Fruit fly (Drosophila melanogaster) whole organism, wandering third instar larva: ENCODE data around the gene Osi8.

Source experiments
- Abd-B ChIP-seq: fragments of >200 bp; optimal IDR thresholded peaks from 2 replicates; lab custom pipeline; 2017; ENCODE audit warnings: missing biosample characterization, missing genetic modification characterization
- CG32264 ChIP-seq: fragments of 200-800 bp; sonication (Bioruptor generic); optimal IDR thresholded peaks from 2 replicates; lab custom pipeline; 2016; ENCODE audit warnings: missing biosample characterization, missing genetic modification characterization
- CrebA ChIP-seq: fragments of 200-800 bp; sonication (Bioruptor generic); optimal IDR thresholded peaks from 2 replicates; lab custom pipeline; 2016; ENCODE audit warnings: missing biosample characterization, mild to moderate bottlenecking, missing genetic modification characterization, borderline replicate concordance
- Dfd ChIP-seq: fragments of >200 bp; optimal IDR thresholded peaks from 2 replicates; lab custom pipeline; 2017; ENCODE audit warnings: missing biosample characterization, missing genetic modification characterization
- GATAd ChIP-seq: sonication (Bioruptor generic); optimal IDR thresholded peaks from 2 replicates; lab custom pipeline; 2016; ENCODE audit warnings: missing biosample characterization, missing genetic modification characterization
- HLH106 ChIP-seq: fragments of 200-800 bp; optimal IDR thresholded peaks from 3 replicates; lab custom pipeline; 2019; ENCODE audit warnings: missing biosample characterization, mild to moderate bottlenecking, missing genetic modification characterization, moderate library complexity
- Hnf4 ChIP-seq: fragments of 200-800 bp; sonication (Bioruptor generic); optimal IDR thresholded peaks from 2 replicates; lab custom pipeline; 2016; ENCODE audit warnings: missing biosample characterization, mild to moderate bottlenecking, missing genetic modification characterization
- Hr78 ChIP-seq: fragments of >200 bp; optimal IDR thresholded peaks from 2 replicates; lab custom pipeline; 2017; ENCODE audit warnings: missing biosample characterization, missing genetic modification characterization
- Hr83 ChIP-seq: fragments of 200-300 bp; sonication (Bioruptor generic); optimal IDR thresholded peaks from 2 replicates; lab custom pipeline; 2016; ENCODE audit warnings: missing biosample characterization, mild to moderate bottlenecking, missing genetic modification characterization, moderate library complexity; ENCODE audit not compliant: poor library complexity, severe bottlenecking
- Mio ChIP-seq: sonication (Bioruptor generic); optimal IDR thresholded peaks from 2 replicates; lab custom pipeline; 2016; ENCODE audit warnings: missing biosample characterization, missing genetic modification characterization
- Rel ChIP-seq, 2 experiments: fragments of 200-800 bp; sonication (Bioruptor generic) in 1 of 2; optimal IDR thresholded peaks; 2 replicates in 1 of 2; 3 replicates in 1 of 2; lab custom pipeline; 2016 to 2019; ENCODE audit warnings: mild to moderate bottlenecking in 2 of 2, missing biosample characterization in 2 of 2, missing genetic modification characterization in 2 of 2, moderate library complexity in 1 of 2
- Sp1 ChIP-seq: fragments of 200-800 bp; sonication (Bioruptor generic); optimal IDR thresholded peaks from 3 replicates; lab custom pipeline; 2019; ENCODE audit warnings: missing biosample characterization, mild to moderate bottlenecking, missing genetic modification characterization, moderate library complexity
- brk ChIP-seq: fragments of 200-800 bp; sonication (Bioruptor generic); optimal IDR thresholded peaks from 2 replicates; lab custom pipeline; 2016; ENCODE audit warnings: missing biosample characterization, mild to moderate bottlenecking, missing genetic modification characterization
- dl ChIP-seq, 2 experiments: fragments of 175-275, 200-275 bp in 1 of 2; fragments of 200-275 bp in 1 of 2; sonication (Bioruptor generic); optimal IDR thresholded peaks; lab custom pipeline; 2018; ENCODE audit warnings: mild to moderate bottlenecking in 2 of 2, missing biosample characterization in 2 of 2, missing genetic modification characterization in 2 of 2, moderate library complexity in 2 of 2; ENCODE audit not compliant: partially characterized antibody in 2 of 2, insufficient read depth in 1 of 2
- dmrt93B ChIP-seq: fragments of 200-800 bp; sonication (Bioruptor generic); optimal IDR thresholded peaks from 2 replicates; lab custom pipeline; 2018; ENCODE audit warnings: missing biosample characterization, mild to moderate bottlenecking, missing genetic modification characterization
- dsf ChIP-seq: sonication (Bioruptor generic); optimal IDR thresholded peaks from 2 replicates; lab custom pipeline; 2016; ENCODE audit warnings: missing biosample characterization, missing genetic modification characterization, borderline replicate concordance
- foxo ChIP-seq, 2 experiments: fragments of 200-800 bp; sonication (Bioruptor generic); optimal IDR thresholded peaks; 2 replicates in 1 of 2; 3 replicates in 1 of 2; lab custom pipeline; 2016 to 2017; ENCODE audit warnings: missing biosample characterization in 2 of 2, missing genetic modification characterization in 2 of 2
- fru ChIP-seq: fragments of 200-800 bp; sonication (Bioruptor generic); optimal IDR thresholded peaks from 3 replicates; lab custom pipeline; 2016; ENCODE audit warnings: missing biosample characterization, mild to moderate bottlenecking, missing genetic modification characterization
- h ChIP-seq: fragments of 200-800 bp; sonication (Bioruptor generic); optimal IDR thresholded peaks from 3 replicates; lab custom pipeline; 2016; ENCODE audit warnings: missing biosample characterization, mild to moderate bottlenecking, missing genetic modification characterization
- jim ChIP-seq: fragments of 175-275, 200-325 bp; sonication (Bioruptor generic); optimal IDR thresholded peaks from 2 replicates; lab custom pipeline; 2016; ENCODE audit warnings: missing biosample characterization, mild to moderate bottlenecking, missing genetic modification characterization
- psq ChIP-seq: fragments of 200-800 bp; sonication (Bioruptor generic); optimal IDR thresholded peaks from 3 replicates; lab custom pipeline; 2017; ENCODE audit warnings: missing biosample characterization, mild to moderate bottlenecking, missing genetic modification characterization, moderate library complexity
- sage ChIP-seq: fragments of 200-800 bp; sonication (Bioruptor generic); optimal IDR thresholded peaks from 2 replicates; lab custom pipeline; 2016; ENCODE audit warnings: missing biosample characterization, mild to moderate bottlenecking, missing genetic modification characterization
- tai ChIP-seq: sonication (Bioruptor generic); optimal IDR thresholded peaks from 2 replicates; lab custom pipeline; 2016; ENCODE audit warnings: missing biosample characterization, missing genetic modification characterization
- woc ChIP-seq: sonication (Bioruptor generic); optimal IDR thresholded peaks from 2 replicates; lab custom pipeline; 2016; ENCODE audit warnings: missing biosample characterization, mild to moderate bottlenecking, missing genetic modification characterization

The Osi8 gene

DNA sequence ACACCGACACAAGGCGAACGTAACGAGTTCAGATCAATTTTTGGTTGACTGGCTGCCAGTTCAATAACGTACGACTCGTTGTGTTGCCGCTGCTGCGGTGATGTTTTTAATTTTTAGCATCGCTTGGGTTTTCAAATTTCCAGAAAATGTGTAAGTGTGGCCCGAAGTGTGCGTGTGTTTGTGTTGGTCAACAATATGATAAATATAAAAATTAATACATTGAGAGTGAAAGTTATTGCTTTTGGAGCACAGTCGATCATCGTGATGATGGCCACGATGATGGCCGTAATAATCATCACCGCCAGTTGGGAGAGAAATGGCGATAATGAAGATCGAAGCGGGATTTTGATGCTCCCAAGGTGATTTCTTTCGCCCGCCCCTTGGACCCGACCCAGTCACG is 28.8 kb upstream of the Osi8 start:
- TF ChIP-seq Sp1, result no peak
- TF ChIP-seq, all 38 proteins: peak for 0

DNA sequence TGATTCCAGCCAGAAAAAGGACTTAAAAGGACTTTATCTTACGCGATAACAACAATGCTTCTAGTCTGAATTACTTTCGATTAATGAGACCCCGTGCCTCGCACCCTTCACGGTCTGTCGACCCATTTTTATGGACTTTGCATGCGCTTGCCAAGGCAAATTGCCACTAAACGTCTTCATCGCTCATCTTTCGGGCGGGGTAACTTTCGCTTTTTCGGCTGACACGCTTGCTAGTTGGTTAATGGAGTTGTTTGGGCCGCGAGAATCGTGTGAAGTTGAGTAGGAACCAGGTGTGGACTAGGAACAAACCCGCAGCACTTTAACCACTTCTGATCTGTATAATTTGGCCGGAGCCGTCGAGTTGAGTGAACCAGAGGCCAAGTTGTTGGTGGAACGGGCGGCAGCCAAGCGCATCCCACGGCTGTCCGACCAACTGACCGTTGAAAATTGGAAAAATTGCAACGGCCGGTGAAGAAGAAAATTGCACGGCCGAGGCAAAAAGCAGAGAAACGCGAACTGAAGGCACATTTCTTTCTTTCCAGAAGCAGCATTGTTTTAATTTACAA is 27.9 kb upstream of the Osi8 start, which contains the start of gene Osi5:
Osi5 (plus strand) TSS at position 516 of the 566 bp plus-strand sequence.
- TF ChIP-seq dl (GFP tag; optimal IDR thresholded peaks at IDR 0.05; lab: Kevin White, UChicago; ENCODE audit: insufficient read depth in 1 of 2, partially characterized antibody in 2 of 2) (no peak), GATAd (no peak), Dfd (GFP tag; lab: Kevin White, UChicago) (no peak), Sp1 (no peak), Hr83 (GFP tag; lab: Kevin White, UChicago) (no peak), CG32264 (GFP tag; lab: Kevin White, UChicago) (no peak), jim (GFP tag; lab: Kevin White, UChicago) (no peak), sage (GFP tag; lab: Kevin White, UChicago) (no peak), brk (GFP tag; lab: Kevin White, UChicago) (no peak), woc (GFP tag; lab: Kevin White, UChicago) (no peak), Hr78 (GFP tag; lab: Kevin White, UChicago) (no peak), HLH106 (tag; lab: Kevin White, UChicago) (no peak), CrebA (GFP tag; lab: Kevin White, UChicago) (no peak)

DNA sequence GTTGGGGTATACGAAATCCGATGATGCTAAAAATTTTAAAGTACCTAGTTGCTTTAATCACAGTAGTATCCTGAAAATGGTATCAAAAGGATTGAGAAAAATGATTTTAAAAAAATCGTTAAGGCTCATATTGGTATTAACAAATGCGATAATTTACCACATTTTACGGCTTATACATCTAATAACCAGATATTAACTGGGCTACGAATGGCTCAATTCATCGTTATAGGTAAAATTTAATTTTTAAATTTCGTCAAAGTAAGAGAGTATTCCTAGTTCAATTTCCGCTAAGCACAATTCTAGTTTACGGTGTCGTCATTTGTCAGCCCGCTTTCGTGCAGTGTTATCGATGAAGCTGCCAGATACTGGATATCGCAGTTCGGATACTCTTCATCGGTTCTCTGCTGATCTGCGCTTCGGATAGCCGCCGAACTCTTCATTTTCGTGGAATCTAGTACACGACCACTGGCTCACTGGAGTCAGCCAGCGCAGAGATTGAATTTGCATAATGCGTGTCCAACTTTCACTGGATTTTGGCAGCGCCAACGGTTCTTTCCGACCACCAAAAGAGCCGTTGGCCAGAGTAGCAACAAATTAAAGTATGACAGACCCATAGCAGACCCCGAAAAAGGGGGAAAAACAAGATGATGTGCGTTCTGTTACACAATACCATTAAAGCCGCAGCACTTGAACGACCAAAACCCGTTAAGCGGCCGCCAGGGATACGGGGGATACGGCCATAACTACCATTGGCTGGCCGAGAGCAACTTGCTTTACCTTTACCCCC is 25.7 kb upstream of the Osi8 start:
- no peak for TF ChIP-seq Rel (GFP tag; optimal IDR thresholded peaks at IDR 0.05; lab: Kevin White, UChicago)
- TF ChIP-seq Rel (tag; optimal IDR thresholded peaks at IDR 0.05; lab: Kevin White, UChicago), result peak; percentile 57
- TF ChIP-seq sage (GFP tag; lab: Kevin White, UChicago), result no peak
- no peak for TF ChIP-seq Dfd (GFP tag; lab: Kevin White, UChicago)

DNA sequence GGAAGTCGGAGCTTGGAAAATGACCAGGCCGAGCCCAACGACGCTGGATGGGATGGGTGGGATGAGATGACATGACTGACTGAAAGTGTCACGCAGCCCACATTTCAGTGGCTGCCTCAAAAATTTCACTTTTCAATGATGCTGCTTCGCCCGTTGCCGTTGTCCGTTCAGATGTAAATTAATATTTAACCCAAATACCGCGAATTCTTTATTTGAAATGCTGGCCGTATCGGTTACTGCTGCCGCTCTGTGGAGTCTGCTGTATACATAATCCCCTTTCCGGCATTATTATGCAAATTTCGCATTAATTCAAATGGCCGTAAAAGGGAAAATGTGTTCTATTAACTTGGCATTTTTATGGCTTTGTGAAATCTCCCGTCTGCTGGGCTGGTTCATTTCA is 24.7 kb upstream of the Osi8 start:
- TF ChIP-seq foxo (GFP tag; optimal IDR thresholded peaks at IDR 0.05; lab: Kevin White, UChicago) (no peak), Hnf4 (GFP tag; lab: Kevin White, UChicago) (no peak), Dfd (GFP tag; lab: Kevin White, UChicago) (no peak), fru (GFP tag; lab: Kevin White, UChicago) (no peak)

DNA sequence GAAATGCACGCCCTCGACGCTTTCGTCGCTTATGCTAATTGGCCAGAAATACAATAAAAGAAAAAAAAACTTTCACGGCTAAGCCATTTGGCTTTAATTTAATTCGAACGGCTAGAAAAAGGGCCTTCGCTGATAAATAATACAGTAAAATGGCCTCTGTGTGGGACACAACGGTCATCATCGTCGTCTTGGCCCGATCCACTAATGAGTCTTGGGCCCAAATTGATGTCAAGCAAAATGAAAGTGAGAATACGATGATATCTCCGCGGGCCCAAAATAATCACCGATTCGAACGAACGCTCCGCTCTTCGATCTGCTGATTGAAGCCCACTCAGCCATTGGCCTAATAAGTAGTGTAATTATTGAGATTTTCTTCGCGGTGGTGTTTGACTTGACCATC is 23.6 kb upstream of the Osi8 start:
- TF ChIP-seq Hr78 (GFP tag; lab: Kevin White, UChicago), result no peak

DNA sequence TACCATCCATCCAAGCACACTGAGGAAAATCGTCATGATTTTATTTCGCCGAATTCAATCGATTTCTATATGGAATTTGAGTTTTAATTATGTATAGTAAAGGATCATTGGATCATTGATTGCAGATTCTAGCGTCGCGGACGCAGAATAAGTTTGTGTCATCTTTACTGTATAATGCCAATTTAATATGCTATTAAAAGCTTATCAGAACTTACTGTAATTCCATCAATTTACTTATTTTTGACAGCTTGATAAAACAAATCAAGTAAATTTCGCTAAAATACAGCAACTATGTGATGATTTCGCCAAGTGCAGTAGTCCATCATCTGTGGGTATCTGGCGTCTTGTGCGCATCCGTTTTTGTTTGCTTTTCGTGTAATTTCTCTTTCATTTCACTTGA is 21.9 kb upstream of the Osi8 start:
- TF ChIP-seq CG32264 (GFP tag; lab: Kevin White, UChicago) (no peak), dsf (no peak), foxo (GFP tag; optimal IDR thresholded peaks at IDR 0.05; lab: Kevin White, UChicago) (no peak), tai (GFP tag; lab: Kevin White, UChicago) (no peak), Hr78 (GFP tag; lab: Kevin White, UChicago) (no peak), Abd-B (GFP tag; lab: Kevin White, UChicago) (no peak), sage (GFP tag; lab: Kevin White, UChicago) (no peak), psq (GFP tag; lab: Kevin White, UChicago) (no peak), Sp1 (no peak), h (GFP tag; lab: Kevin White, UChicago) (no peak), Mio (GFP tag; lab: Kevin White, UChicago) (no peak), dmrt93B (GFP tag; lab: Kevin White, UChicago) (no peak), Hr83 (GFP tag; lab: Kevin White, UChicago) (no peak), fru (GFP tag; lab: Kevin White, UChicago) (no peak)
